Worm (Caenorhabditis elegans) whole organism, late embryonic: Measurements from ENCODE around the gene F58E6.4.

Experiments
- F13H6.1 ChIP-seq: sonication (generic microtip); optimal IDR thresholded peaks from 2 replicates; lab custom pipeline; 2016; ENCODE audit warnings: missing genetic modification characterization, missing compliant biosample characterization
- ceh-30 ChIP-seq: fragments of 150-350 bp; optimal IDR thresholded peaks from 2 replicates; lab custom pipeline; 2014; ENCODE audit warnings: missing biosample characterization, missing genetic modification characterization
- fkh-10 ChIP-seq: fragments of 150-350 bp; optimal IDR thresholded peaks from 2 replicates; lab custom pipeline; 2014; ENCODE audit warnings: missing biosample characterization, missing genetic modification reagents, missing genetic modification characterization
- fkh-6 ChIP-seq: sonication (generic microtip); optimal IDR thresholded peaks from 2 replicates; lab custom pipeline; 2016; ENCODE audit warnings: missing genetic modification characterization, missing compliant biosample characterization
- hlh-30 ChIP-seq: sonication (generic microtip); optimal IDR thresholded peaks from 2 replicates; lab custom pipeline; 2017; ENCODE audit warnings: antibody characterized with exemption, missing genetic modification characterization, missing compliant biosample characterization; ENCODE audit not compliant: insufficient read depth
- hlh-6 ChIP-seq: sonication (generic microtip); optimal IDR thresholded peaks from 2 replicates; lab custom pipeline; 2016; ENCODE audit warnings: missing genotype, missing genetic modification characterization, missing compliant biosample characterization
- nhr-11 ChIP-seq: fragments of 150-350 bp; optimal IDR thresholded peaks from 2 replicates; lab custom pipeline; 2014; ENCODE audit warnings: missing biosample characterization, missing genetic modification characterization
- pag-3 ChIP-seq: sonication (generic microtip); optimal IDR thresholded peaks from 2 replicates; lab custom pipeline; 2016; ENCODE audit warnings: missing compliant biosample characterization, missing genetic modification characterization, borderline replicate concordance
- pha-4 ChIP-seq: fragments of 150-350 bp; optimal IDR thresholded peaks from 2 replicates; lab custom pipeline; 2018; ENCODE audit warnings: missing biosample characterization, missing genetic modification reagents, missing genetic modification characterization
- pqm-1 ChIP-seq: sonication (generic microtip); optimal IDR thresholded peaks from 2 replicates; lab custom pipeline; 2016; ENCODE audit warnings: missing genetic modification characterization, missing compliant biosample characterization
- tbx-2 ChIP-seq: sonication (generic microtip); optimal IDR thresholded peaks from 2 replicates; lab custom pipeline; 2016; ENCODE audit warnings: missing genetic modification characterization, missing compliant biosample characterization
- unc-42 ChIP-seq: sonication (generic microtip); optimal IDR thresholded peaks from 2 replicates; lab custom pipeline; 2016; ENCODE audit warnings: missing genotype, missing genetic modification characterization, missing compliant biosample characterization

DNA sequence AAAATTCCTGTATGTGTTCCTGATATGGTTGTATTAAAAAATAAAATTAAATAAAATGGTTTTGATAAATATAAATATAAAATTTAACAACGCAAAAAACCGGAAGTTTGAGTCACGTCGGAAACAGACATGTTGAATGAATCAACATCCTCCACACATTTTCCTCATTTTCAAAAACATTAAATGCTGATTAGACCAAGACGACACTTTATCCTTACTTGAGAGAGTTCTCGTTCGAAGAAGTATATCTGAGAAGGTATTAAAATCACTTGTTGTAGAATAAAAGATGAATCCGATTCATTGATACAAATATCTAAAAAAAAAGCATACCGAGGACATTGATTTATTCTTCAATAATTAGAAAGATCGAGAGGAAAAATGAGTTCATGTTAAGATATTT lies 48.0 kb upstream of the F58E6.4 start:
- TF ChIP-seq unc-42 (tag; lab: Kevin White, UChicago) (no peak), fkh-6 (tag; lab: Kevin White, UChicago) (no peak), pqm-1 (tag; lab: Kevin White, UChicago) (no peak), hlh-30 (tag; lab: Kevin White, UChicago) (no peak), nhr-11 (tag; lab: Kevin White, UChicago) (no peak), pag-3 (no peak), pha-4 (tag; lab: Kevin White, UChicago) (no peak), F13H6.1 (no peak), fkh-10 (GFP tag; lab: Kevin White, UChicago) (no peak), hlh-6 (tag; lab: Kevin White, UChicago) (no peak), tbx-2 (tag; lab: Kevin White, UChicago) (no peak), ceh-30 (tag; lab: Kevin White, UChicago) (no peak)
